Fruit fly (Drosophila melanogaster): ENCODE measurements around the gene Unr.

Gene Unr

DNA sequence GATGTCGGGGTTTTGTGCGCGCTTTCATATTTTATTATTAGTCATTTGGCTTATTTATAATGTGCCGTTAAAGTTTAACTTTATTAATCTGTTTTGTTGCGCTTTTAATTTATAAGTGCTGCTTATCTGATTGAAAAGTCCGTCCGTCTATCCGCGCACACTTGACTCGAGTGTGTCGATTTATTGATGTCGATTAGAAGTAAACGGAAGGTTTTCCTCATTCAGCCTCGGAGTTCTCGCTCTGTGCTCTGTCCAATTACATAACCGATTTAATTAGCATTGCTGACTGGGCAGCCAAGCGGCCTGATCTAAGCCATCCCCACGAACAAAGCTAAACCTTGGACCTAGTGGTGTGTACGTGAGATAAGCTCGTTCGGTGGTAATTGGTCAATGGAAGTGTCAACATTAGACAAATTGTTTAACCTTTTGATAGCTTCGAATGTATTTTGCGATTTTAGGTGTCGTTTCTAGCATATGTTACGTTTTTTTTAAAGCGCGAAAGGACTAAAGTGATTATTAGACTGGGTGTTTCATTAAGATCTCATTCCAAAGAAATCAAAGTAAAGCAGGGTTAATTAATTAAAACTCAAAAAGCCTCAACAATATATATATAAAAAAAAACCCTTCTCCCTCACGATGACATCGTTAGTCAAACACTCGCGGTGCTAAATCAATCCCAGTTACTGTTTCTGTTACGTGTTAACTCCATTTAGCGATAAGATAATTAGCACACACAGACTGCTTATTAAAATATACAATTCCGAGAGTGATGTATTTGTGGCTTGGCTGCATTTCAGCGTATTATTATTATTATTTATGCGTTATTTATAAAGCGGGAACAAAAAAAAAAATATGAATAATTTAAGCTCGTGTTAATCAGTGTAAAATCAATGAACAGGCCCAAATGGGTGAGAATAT lies 11.5 kb upstream of the Unr start:
- no peak for TF ChIP-seq EcR (GFP tag; optimal IDR thresholded peaks at IDR 0.05)
- TF ChIP-seq psq (optimal IDR thresholded peaks at IDR 0.05), result no peak
- TF ChIP-seq usp (GFP tag; optimal IDR thresholded peaks at IDR 0.05), result no peak
- TF ChIP-seq pan (optimal IDR thresholded peaks at IDR 0.05), result no peak
- TF ChIP-seq CG8478 (optimal IDR thresholded peaks at IDR 0.05), result no peak
- TF ChIP-seq Dll (optimal IDR thresholded peaks at IDR 0.05), result no peak

DNA sequence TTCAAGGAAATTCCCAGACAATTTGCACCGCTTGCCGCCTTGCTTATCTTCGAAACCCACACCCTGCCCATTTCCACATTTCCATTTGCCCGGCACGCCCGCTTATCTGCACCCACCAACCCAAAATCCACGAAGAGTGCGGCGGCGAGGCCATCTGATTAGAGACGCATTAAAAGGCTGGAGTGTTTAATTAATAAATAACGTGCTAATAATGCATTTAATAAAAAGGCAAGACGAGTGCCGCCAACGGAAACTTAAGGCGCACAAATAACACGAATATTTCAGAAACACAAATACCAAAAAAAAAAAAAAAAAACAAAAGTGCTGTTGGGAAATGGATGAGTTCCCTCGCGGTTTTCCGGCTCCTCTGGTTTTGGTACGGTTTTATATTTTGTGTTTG lies 10.8 kb upstream of the Unr start:
- TF ChIP-seq pan (optimal IDR thresholded peaks at IDR 0.05), result no peak
- no peak for TF ChIP-seq usp (GFP tag; optimal IDR thresholded peaks at IDR 0.05)
- TF ChIP-seq EcR (GFP tag; optimal IDR thresholded peaks at IDR 0.05), result no peak
- TF ChIP-seq Dll (optimal IDR thresholded peaks at IDR 0.05), result no peak
- no peak for TF ChIP-seq psq (optimal IDR thresholded peaks at IDR 0.05)
- TF ChIP-seq CG8478 (optimal IDR thresholded peaks at IDR 0.05), result no peak

DNA sequence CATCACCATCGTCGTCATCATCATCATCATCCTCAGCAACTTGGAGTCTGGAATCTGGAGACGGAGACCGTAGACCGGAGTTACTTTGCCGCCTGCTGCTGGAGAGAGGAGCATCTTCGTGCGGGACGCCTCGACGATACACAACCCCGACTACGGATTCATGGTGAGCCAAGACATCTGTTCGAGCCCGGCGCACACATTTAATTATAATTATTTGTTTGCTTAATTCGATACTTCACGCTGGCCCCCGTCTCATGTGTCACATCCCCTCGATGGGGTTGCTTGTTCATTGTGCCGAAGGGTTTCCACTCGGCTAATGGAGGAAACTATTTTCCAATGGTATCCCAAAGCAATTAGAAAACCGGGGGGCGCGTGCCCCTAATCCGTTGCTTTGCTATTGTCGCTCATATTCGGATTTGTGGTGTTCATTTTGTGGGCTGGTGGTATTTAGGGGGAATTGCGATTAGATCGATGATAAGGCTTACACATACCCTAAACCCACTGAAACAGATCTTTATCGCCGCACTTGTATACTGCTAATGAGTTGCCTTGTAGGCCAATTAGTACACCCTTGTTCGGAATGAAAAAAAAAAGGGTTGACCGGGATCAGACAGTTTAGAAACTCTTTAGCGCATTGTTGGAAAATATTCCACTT lies 9.9 kb upstream of the Unr start:
- no peak for TF ChIP-seq pan (optimal IDR thresholded peaks at IDR 0.05)
- no peak for TF ChIP-seq EcR (GFP tag; optimal IDR thresholded peaks at IDR 0.05)
- TF ChIP-seq usp (GFP tag; optimal IDR thresholded peaks at IDR 0.05), result no peak
- no peak for TF ChIP-seq Dll (optimal IDR thresholded peaks at IDR 0.05)
- TF ChIP-seq psq (optimal IDR thresholded peaks at IDR 0.05), result no peak
- no peak for TF ChIP-seq CG8478 (optimal IDR thresholded peaks at IDR 0.05)

DNA sequence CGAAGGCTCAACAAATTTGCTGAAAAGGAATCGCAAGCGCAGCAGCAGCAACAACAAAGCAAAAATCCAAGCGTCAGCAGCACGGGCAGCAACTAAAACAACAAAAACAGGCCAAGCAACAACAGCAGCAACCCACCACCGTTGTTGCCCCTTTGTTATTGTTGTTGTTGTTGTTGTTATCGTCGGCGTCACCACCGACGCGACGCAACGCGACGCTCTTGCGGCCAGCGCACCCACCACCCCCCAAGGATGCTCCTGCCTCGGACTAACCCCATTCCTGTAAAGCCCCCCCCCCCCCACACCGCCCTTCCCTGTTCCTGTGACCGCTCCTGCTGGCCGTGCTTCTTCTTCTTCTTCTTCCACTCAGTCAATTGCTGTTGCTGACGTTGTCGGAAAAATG lies 8.6 kb upstream of the Unr start:
- TF ChIP-seq pan (optimal IDR thresholded peaks at IDR 0.05) (no peak), CG8478 (optimal IDR thresholded peaks at IDR 0.05) (no peak), usp (GFP tag; optimal IDR thresholded peaks at IDR 0.05) (no peak), psq (optimal IDR thresholded peaks at IDR 0.05) (no peak), EcR (GFP tag; optimal IDR thresholded peaks at IDR 0.05) (no peak), Dll (optimal IDR thresholded peaks at IDR 0.05) (no peak)

DNA sequence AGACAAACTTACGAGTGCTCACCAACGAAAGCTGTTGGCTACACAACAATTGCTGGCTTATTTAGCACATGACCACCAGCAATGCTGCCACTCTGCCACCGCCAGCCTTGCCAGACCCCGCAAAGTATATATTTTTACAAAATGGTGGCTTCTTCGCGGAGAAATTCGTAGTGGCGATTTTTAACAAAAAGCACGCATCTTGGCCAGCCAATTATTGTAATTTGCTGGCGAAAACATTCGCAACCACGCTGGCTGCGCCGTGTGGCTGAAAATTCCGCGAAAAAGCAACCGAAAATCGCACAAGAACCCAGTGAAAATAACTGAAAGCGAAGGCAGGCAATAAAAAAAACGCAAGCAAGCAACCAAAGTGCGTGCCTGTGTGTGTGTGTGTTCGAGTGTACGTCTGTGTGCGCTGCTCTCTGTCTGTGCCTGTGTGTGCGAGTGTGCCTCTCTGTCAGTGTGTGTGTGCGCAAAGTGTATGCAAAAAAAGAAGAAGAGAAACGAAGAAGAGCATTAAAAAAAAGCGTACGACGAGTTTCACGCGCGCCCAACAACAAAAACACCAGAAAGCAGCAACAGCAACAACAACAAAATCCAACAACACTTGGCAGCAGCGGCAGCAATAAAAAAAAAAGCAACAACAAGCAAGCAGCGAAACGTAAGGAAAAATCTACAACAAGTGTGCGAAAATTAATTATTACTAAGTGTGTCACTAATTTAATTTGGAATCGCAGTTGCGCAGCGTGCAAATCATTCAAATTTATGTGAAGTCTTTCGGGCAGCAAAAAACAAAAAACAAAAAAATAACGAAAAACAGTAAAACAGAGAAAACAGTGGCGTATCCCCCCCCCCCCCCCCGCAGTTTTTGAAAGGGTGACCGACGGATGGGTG lies 7.9 kb upstream of the Unr start, which contains the start of gene Gug:
TSS of gene Gug (plus strand) at position 123 of the 891 bp plus-strand sequence.
- TF ChIP-seq psq (optimal IDR thresholded peaks at IDR 0.05), result no peak

DNA sequence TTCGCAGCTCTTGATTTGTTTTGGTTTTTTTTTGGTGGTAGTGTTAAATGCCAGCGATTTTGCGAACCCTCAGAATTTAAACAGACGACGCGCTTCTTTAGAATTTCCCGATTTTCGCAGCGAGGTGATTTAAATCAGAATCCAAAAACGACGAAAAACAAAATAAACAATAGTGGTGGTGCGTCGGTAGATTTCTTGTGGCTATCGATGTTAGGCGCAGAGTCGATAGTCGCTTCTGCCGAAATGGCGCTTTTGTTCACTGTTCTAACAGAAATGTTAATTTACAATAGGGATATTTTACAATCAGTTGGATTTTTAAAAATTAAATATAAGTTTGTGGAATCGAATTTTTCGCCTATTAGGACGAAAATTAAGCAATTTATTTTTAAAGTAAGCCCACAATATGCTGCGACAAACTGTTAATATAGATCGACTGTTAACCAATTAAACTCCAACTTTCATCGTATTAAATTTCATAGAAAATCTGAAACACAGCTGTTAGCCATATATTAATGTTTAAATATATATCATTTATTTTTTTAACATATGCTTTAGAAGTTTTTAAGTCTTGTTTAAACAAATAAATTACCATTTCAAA lies 7.1 kb upstream of the Unr start, which contains the start of gene CG6983:
TSS of gene CG6983 (minus strand) at position 176 of the 598 bp plus-strand sequence.
- no peak for TF ChIP-seq psq (optimal IDR thresholded peaks at IDR 0.05)
- TF ChIP-seq pan (optimal IDR thresholded peaks at IDR 0.05), result no peak
- TF ChIP-seq CG8478 (optimal IDR thresholded peaks at IDR 0.05), result no peak
- no peak for TF ChIP-seq Dll (optimal IDR thresholded peaks at IDR 0.05)
- no peak for TF ChIP-seq EcR (GFP tag; optimal IDR thresholded peaks at IDR 0.05)
- no peak for TF ChIP-seq usp (GFP tag; optimal IDR thresholded peaks at IDR 0.05)

DNA sequence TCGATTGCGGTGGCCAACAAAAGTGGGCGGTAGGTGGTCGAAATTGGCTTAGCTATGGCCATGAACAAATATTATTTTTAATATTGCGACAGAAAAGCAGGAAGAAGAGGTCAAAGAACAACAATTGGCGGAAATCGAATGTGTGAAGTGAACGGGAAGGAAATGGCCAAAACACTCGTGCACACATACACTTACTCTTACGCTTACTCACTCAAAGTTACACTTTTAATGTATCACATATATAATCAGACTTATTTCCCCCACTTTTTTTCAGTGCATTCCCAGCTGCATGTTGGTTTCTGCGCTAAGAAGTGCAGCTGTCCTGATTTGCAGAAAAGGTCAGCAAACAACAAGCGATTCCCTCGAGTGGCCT lies 6.3 kb upstream of the Unr start:
- no peak for TF ChIP-seq Dll (optimal IDR thresholded peaks at IDR 0.05)

DNA sequence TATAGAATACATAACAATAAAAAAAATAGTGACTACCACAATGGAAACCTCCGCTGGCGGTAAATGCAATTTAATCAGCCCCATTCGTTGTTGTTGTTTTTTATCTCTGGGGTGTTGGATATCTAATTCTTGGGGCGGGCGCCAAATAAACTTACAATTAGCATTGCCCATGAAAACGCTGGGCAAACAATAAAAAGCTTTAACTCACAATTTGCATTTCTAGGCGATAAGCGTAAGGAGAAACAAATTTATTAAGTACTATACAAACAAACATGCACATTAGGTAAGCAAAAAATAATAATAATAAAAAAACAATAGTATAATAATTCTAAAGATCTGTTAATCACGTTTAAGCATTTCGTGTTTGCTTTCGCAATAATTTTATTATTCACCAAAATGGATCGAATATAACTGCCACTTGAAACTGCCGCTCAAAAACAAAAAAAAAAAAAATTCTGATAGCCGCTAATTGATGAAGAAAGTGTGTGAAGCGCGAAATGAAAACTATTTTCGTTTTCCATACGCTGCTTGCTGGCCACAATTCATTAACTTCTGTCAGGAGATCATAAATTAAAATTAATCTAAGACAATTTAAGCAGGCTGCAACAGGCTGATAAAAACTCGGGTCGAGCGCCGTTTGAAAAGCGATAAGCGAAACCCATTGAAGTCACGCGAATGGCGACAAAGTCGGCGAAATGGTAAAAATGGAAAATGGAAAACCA lies 5.8 kb upstream of the Unr start:
- no peak for TF ChIP-seq pan (optimal IDR thresholded peaks at IDR 0.05)
- no peak for TF ChIP-seq CG8478 (optimal IDR thresholded peaks at IDR 0.05)
- TF ChIP-seq Dll (optimal IDR thresholded peaks at IDR 0.05), result no peak
- TF ChIP-seq psq (optimal IDR thresholded peaks at IDR 0.05), result no peak
- no peak for TF ChIP-seq usp (GFP tag; optimal IDR thresholded peaks at IDR 0.05)
- no peak for TF ChIP-seq EcR (GFP tag; optimal IDR thresholded peaks at IDR 0.05)

DNA sequence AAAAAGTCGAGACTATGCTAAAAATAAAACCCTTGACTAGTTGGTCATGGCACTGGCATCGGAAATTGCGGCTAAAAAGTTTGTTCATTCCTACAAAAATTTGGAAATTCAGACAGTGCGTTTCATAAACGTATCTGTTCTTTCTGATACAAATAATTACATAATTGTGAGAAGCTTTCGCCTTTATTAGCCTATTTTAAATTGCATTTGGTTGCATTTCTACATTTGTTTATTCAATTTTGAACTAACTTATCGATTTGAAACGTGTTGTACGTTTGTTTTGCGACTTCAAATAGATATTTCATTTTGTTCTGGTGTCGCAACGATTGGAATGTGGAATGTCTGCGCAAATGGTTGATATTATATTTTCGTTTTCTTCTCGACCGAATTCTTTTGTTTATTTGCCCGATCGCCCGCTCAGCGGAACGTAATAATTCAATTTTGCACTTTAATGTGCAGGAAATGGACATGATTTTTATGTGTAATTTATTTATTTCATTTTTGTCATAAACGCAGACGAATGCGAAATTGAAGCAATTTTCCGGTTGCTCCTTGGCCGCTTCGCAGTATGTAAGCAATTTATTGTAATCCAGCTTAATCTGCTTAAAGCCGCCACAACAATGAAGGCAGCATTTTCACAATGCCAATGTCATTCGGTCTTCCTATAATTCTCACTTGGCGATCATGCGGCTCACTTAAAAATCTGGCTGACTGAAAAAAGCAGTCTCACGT lies 4.0 kb upstream of the Unr start:
- TF ChIP-seq pan (optimal IDR thresholded peaks at IDR 0.05) (no peak), usp (GFP tag; optimal IDR thresholded peaks at IDR 0.05) (no peak), Dll (optimal IDR thresholded peaks at IDR 0.05) (no peak), EcR (GFP tag; optimal IDR thresholded peaks at IDR 0.05) (no peak), psq (optimal IDR thresholded peaks at IDR 0.05) (no peak), CG8478 (optimal IDR thresholded peaks at IDR 0.05) (no peak)

DNA sequence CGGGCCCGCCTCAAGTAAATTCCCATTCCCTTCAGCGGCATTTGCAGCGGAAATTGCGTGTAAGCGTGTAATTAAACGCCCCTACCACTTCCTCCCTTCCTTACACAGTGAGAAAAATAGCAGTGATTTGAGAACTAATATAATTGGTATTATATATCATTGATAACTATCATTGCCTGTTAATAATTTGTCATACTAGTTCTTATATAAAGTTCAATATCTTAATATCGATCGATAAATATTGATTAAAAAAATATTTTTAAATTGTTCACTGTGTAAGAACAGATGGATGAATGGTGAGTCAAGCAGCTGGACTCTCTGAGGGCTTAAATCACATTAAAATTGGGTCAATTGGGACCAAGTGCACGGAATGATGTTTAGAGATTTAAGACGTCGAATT lies 2.8 kb upstream of the Unr start:
- TF ChIP-seq psq (optimal IDR thresholded peaks at IDR 0.05), result no peak
- no peak for TF ChIP-seq Dll (optimal IDR thresholded peaks at IDR 0.05)
- no peak for TF ChIP-seq usp (GFP tag; optimal IDR thresholded peaks at IDR 0.05)
- no peak for TF ChIP-seq CG8478 (optimal IDR thresholded peaks at IDR 0.05)
- no peak for TF ChIP-seq pan (optimal IDR thresholded peaks at IDR 0.05)
- no peak for TF ChIP-seq EcR (GFP tag; optimal IDR thresholded peaks at IDR 0.05)
